Worm (Caenorhabditis elegans) whole organism, young adult: Measurements from ENCODE around the gene ced-2.
"Not testable (repeated sequence)": the region's sequence is repeated elsewhere in the genome, so short reads cannot be mapped to it uniquely, and the experiment has no call there.

Source experiments
- B0261.1 ChIP-seq: sonication (generic microtip); optimal IDR thresholded peaks from 2 replicates; lab custom pipeline; 2016; ENCODE audit warnings: mild to moderate bottlenecking, missing genetic modification characterization, moderate library complexity, missing compliant biosample characterization
- B0336.3 ChIP-seq: fragments of 200-800 bp; sonication (Bioruptor generic); IDR thresholded peaks from 2 replicates; pipeline ENCODE4 v1.3.6; 2022; ENCODE audit warnings: missing genetic modification characterization, missing compliant biosample characterization
- F23B12.7 ChIP-seq: sonication (generic microtip); optimal IDR thresholded peaks from 2 replicates; lab custom pipeline; 2017; ENCODE audit warnings: missing genetic modification characterization, mild to moderate bottlenecking, missing compliant biosample characterization, antibody characterized with exemption, moderate library complexity; ENCODE audit not compliant: insufficient read depth
- F49E8.2 ChIP-seq: sonication (generic microtip); optimal IDR thresholded peaks from 3 replicates; lab custom pipeline; 2017; ENCODE audit warnings: missing genetic modification characterization, mild to moderate bottlenecking, missing compliant biosample characterization, antibody characterized with exemption, moderate library complexity; ENCODE audit not compliant: insufficient read depth
- F57A8.1 ChIP-seq: fragments of 200-800 bp; sonication (Bioruptor generic); optimal IDR thresholded peaks from 2 replicates; lab custom pipeline; 2018; ENCODE audit warnings: mild to moderate bottlenecking, missing genetic modification characterization, moderate library complexity, missing compliant biosample characterization
- F57C9.4 ChIP-seq: sonication (generic microtip); optimal IDR thresholded peaks from 2 replicates; lab custom pipeline; 2017; ENCODE audit warnings: mild to moderate bottlenecking, missing genetic modification characterization, missing compliant biosample characterization
- Y53F4B.3 ChIP-seq: fragments of 200-800 bp; sonication (Bioruptor generic); IDR thresholded peaks from 2 replicates; pipeline ENCODE4 v1.3.6; 2022; ENCODE audit warnings: missing genetic modification reagents, missing genetic modification characterization, missing compliant biosample characterization
- Y53G8AR.9 ChIP-seq: fragments of 200-800 bp; sonication (Bioruptor generic); conservative IDR thresholded peaks from 2 replicates; pipeline ENCODE4 v1.3.6; 2022; ENCODE audit warnings: missing genetic modification reagents, missing genetic modification characterization, missing compliant biosample characterization
- Y56A3A.18 ChIP-seq: fragments of 200-800 bp; sonication (Bioruptor generic); IDR thresholded peaks from 2 replicates; pipeline ENCODE4 v1.3.6; 2022; ENCODE audit warnings: missing genetic modification reagents, missing genetic modification characterization, missing compliant biosample characterization
- Y95B8A.8 ChIP-seq: fragments of 200-800 bp; sonication (Bioruptor generic); IDR thresholded peaks from 2 replicates; pipeline ENCODE4 v1.3.6; 2022; ENCODE audit warnings: missing genetic modification reagents, missing genetic modification characterization, missing compliant biosample characterization
- aptf-2 ChIP-seq: fragments of 200-800 bp; sonication (Bioruptor generic); conservative IDR thresholded peaks from 2 replicates; pipeline ENCODE4 v1.3.6; 2022; ENCODE audit warnings: missing genetic modification reagents, missing genetic modification characterization, missing compliant biosample characterization
- atf-7 ChIP-seq: sonication (generic microtip); optimal IDR thresholded peaks from 2 replicates; lab custom pipeline; 2017; ENCODE audit warnings: mild to moderate bottlenecking, missing genetic modification characterization, missing compliant biosample characterization
- attf-5 ChIP-seq: fragments of 200-800 bp; sonication (Bioruptor generic); optimal IDR thresholded peaks from 2 replicates; lab custom pipeline; 2018; ENCODE audit warnings: mild to moderate bottlenecking, missing genetic modification characterization, missing compliant biosample characterization
- bed-2 ChIP-seq: fragments of 200-800 bp; sonication (Bioruptor generic); IDR thresholded peaks from 2 replicates; pipeline ENCODE4 v1.3.6; 2022; ENCODE audit warnings: missing genetic modification reagents, missing genetic modification characterization, missing compliant biosample characterization
- ceh-27 ChIP-seq: fragments of 200-800 bp; sonication (Bioruptor generic); optimal IDR thresholded peaks from 2 replicates; lab custom pipeline; 2018; ENCODE audit warnings: mild to moderate bottlenecking, missing genetic modification characterization, moderate library complexity, missing compliant biosample characterization
- ceh-91 ChIP-seq: fragments of 200-800 bp; sonication (Bioruptor generic); IDR thresholded peaks from 2 replicates; pipeline ENCODE4 v1.3.6; 2022; ENCODE audit warnings: missing genetic modification reagents, missing genetic modification characterization, missing compliant biosample characterization
- dpff-1 ChIP-seq: sonication (generic microtip); optimal IDR thresholded peaks from 2 replicates; lab custom pipeline; 2017; ENCODE audit warnings: mild to moderate bottlenecking, missing genetic modification characterization, missing compliant biosample characterization
- egl-44 ChIP-seq: fragments of 200-800 bp; sonication (Bioruptor generic); IDR thresholded peaks from 2 replicates; pipeline ENCODE4 v1.3.6; 2022; ENCODE audit warnings: missing genetic modification reagents, missing genetic modification characterization, missing compliant biosample characterization
- ekl-4 ChIP-seq: fragments of 200-800 bp; sonication (Bioruptor generic); IDR thresholded peaks from 2 replicates; pipeline ENCODE4 v1.3.6; 2022; ENCODE audit warnings: missing genetic modification reagents, missing genetic modification characterization, missing compliant biosample characterization
- him-1 ChIP-seq: sonication (generic microtip); optimal IDR thresholded peaks from 2 replicates; lab custom pipeline; 2016; ENCODE audit warnings: missing genotype, missing genetic modification reagents, missing genetic modification characterization, missing compliant biosample characterization
- hrde-1 ChIP-seq: sonication (generic microtip); optimal IDR thresholded peaks from 2 replicates; lab custom pipeline; 2016; ENCODE audit warnings: missing genetic modification characterization, mild to moderate bottlenecking, missing compliant biosample characterization, moderate library complexity, missing genotype, missing genetic modification reagents, borderline replicate concordance
- let-607 ChIP-seq, 2 experiments: fragments of 200-800 bp in 1 of 2; sonication (Bioruptor generic) in 1 of 2; sonication (generic microtip) in 1 of 2; optimal IDR thresholded peaks; 2 replicates each; lab custom pipeline; 2016 to 2018; ENCODE audit warnings: mild to moderate bottlenecking in 2 of 2, missing compliant biosample characterization in 2 of 2, missing genetic modification characterization in 2 of 2, moderate library complexity in 2 of 2, missing genotype in 1 of 2
- lin-40 ChIP-seq: sonication (generic microtip); optimal IDR thresholded peaks from 2 replicates; lab custom pipeline; 2016; ENCODE audit warnings: missing genetic modification characterization, mild to moderate bottlenecking, missing compliant biosample characterization, missing genotype, missing genetic modification reagents
- lsl-1 ChIP-seq: fragments of 200-800 bp; sonication (Bioruptor generic); optimal IDR thresholded peaks from 2 replicates; lab custom pipeline; 2018; ENCODE audit warnings: mild to moderate bottlenecking, missing genetic modification characterization, moderate library complexity, missing compliant biosample characterization
- lsy-27 ChIP-seq: sonication (generic microtip); optimal IDR thresholded peaks from 2 replicates; lab custom pipeline; 2017; ENCODE audit warnings: missing genetic modification characterization, mild to moderate bottlenecking, missing compliant biosample characterization, antibody characterized with exemption, missing genotype, borderline replicate concordance; ENCODE audit not compliant: insufficient read depth
- madf-6 ChIP-seq: fragments of 200-800 bp; sonication (Bioruptor generic); IDR thresholded peaks from 2 replicates; pipeline ENCODE4 v1.3.6; 2022; ENCODE audit warnings: missing genetic modification reagents, missing genetic modification characterization, missing compliant biosample characterization
- mel-28 ChIP-seq: sonication (generic microtip); optimal IDR thresholded peaks from 2 replicates; lab custom pipeline; 2016; ENCODE audit warnings: borderline replicate concordance, mild to moderate bottlenecking, missing genetic modification characterization, missing compliant biosample characterization
- mxl-1 ChIP-seq: sonication (generic microtip); optimal IDR thresholded peaks from 2 replicates; lab custom pipeline; 2016; ENCODE audit warnings: missing genetic modification characterization, missing compliant biosample characterization
- nfya-2 ChIP-seq: fragments of 200-800 bp; sonication (Bioruptor generic); IDR thresholded peaks from 2 replicates; pipeline ENCODE4 v1.3.6; 2022; ENCODE audit warnings: missing genetic modification reagents, missing genetic modification characterization, missing compliant biosample characterization
- nfyb-1 ChIP-seq: fragments of 200-800 bp; sonication (Bioruptor generic); IDR thresholded peaks from 2 replicates; pipeline ENCODE4 v1.3.6; 2022; ENCODE audit warnings: missing genetic modification reagents, missing genetic modification characterization, missing compliant biosample characterization
- nhr-120 ChIP-seq: fragments of 200-800 bp; sonication (Bioruptor generic); IDR thresholded peaks from 2 replicates; pipeline ENCODE4 v1.3.6; 2022; ENCODE audit warnings: missing genetic modification characterization, missing compliant biosample characterization
- nhr-27 ChIP-seq: fragments of 200-800 bp; sonication (Bioruptor generic); optimal IDR thresholded peaks from 2 replicates; lab custom pipeline; 2018; ENCODE audit warnings: mild to moderate bottlenecking, missing genetic modification characterization, moderate library complexity, missing compliant biosample characterization
- nhr-80 ChIP-seq: sonication (generic microtip); optimal IDR thresholded peaks from 2 replicates; lab custom pipeline; 2016; ENCODE audit warnings: missing genetic modification characterization, missing compliant biosample characterization
- pbrm-1 ChIP-seq: fragments of 200-800 bp; sonication (Bioruptor generic); IDR thresholded peaks from 2 replicates; pipeline ENCODE4 v1.3.6; 2022; ENCODE audit warnings: missing genetic modification reagents, missing genetic modification characterization, missing compliant biosample characterization
- pha-4 ChIP-seq: fragments of 150-350 bp; sonication (generic microtip); optimal IDR thresholded peaks from 2 replicates; lab custom pipeline; 2014; ENCODE audit warnings: missing biosample characterization, missing genetic modification reagents, missing genetic modification characterization
- rec-8 ChIP-seq, 2 experiments: sonication (generic microtip); optimal IDR thresholded peaks; 2 replicates each; lab custom pipeline; 2016; ENCODE audit warnings: mild to moderate bottlenecking in 2 of 2, missing genetic modification characterization in 2 of 2, missing genetic modification reagents in 2 of 2, missing genotype in 2 of 2, missing biosample characterization in 1 of 2, missing compliant biosample characterization in 1 of 2, moderate library complexity in 1 of 2
- rpc-1 ChIP-seq, 2 experiments: fragments of 150-350 bp in 1 of 2; sonication (generic microtip) in 1 of 2; optimal IDR thresholded peaks; 2 replicates each; lab custom pipeline; 2014 to 2018; ENCODE audit warnings: missing biosample characterization in 1 of 2, missing genetic modification characterization in 1 of 2, missing genetic modification reagents in 1 of 2, missing genotype in 1 of 2
- sea-2 ChIP-seq: fragments of 200-800 bp; sonication (Bioruptor generic); IDR thresholded peaks from 2 replicates; pipeline ENCODE4 v1.3.6; 2022; ENCODE audit warnings: missing genetic modification characterization, missing compliant biosample characterization
- snpc-1.1 ChIP-seq: sonication (generic microtip); optimal IDR thresholded peaks from 2 replicates; lab custom pipeline; 2017; ENCODE audit warnings: missing genetic modification characterization, mild to moderate bottlenecking, missing compliant biosample characterization, antibody characterized with exemption, moderate library complexity, missing genotype, missing genetic modification reagents; ENCODE audit not compliant: insufficient read depth
- tbp1 ChIP-seq: fragments of 200-800 bp; sonication (Bioruptor generic); optimal IDR thresholded peaks from 2 replicates; lab custom pipeline; 2018; ENCODE audit warnings: mild to moderate bottlenecking, missing genetic modification characterization, missing compliant biosample characterization
- ztf-18 ChIP-seq: sonication (generic microtip); optimal IDR thresholded peaks from 2 replicates; lab custom pipeline; 2016; ENCODE audit warnings: missing genotype, mild to moderate bottlenecking, missing genetic modification characterization, missing compliant biosample characterization
- ztf-25 ChIP-seq: fragments of 200-800 bp; sonication (Bioruptor generic); IDR thresholded peaks from 2 replicates; pipeline ENCODE4 v1.3.6; 2022; ENCODE audit warnings: missing genetic modification reagents, missing genetic modification characterization, missing compliant biosample characterization
- ztf-26 ChIP-seq: sonication (generic microtip); optimal IDR thresholded peaks from 2 replicates; lab custom pipeline; 2017; ENCODE audit warnings: missing genetic modification characterization, missing compliant biosample characterization
- ztf-6 ChIP-seq: fragments of 200-800 bp; sonication (Bioruptor generic); IDR thresholded peaks from 2 replicates; pipeline ENCODE4 v1.3.6; 2022; ENCODE audit warnings: missing genetic modification reagents, missing genetic modification characterization, missing compliant biosample characterization

The ced-2 gene

DNA sequence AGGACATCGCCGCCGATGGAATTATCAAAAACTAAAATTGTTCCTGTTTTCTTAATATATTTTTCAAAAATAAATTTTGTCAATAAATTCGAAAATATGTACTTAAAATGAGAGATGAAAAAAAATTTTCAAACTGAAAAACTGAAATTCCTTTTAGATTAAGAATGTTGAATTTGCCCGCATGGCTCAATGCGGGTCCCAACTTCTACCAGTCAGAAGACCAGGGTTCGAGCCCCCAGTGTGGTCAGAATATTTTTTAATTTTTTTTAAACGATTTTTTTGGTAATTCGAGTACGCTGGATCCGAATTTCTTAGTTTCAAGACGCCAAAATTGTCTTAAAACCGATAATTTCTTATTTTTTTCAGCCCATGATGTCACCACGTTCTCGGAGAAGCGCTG, 40.2 kb downstream of the ced-2 start (continued):
- no peak for TF ChIP-seq ceh-27
- no peak for TF ChIP-seq F49E8.2 (tag; lab: Kevin White, UChicago)
- TF ChIP-seq mel-28 (tag; lab: Kevin White, UChicago): no peak
- TF ChIP-seq mxl-1 (tag; lab: Kevin White, UChicago): no peak
- peak; percentile 61 for TF ChIP-seq tbp1 (GFP tag; lab: Kevin White, UChicago)
- no peak for TF ChIP-seq snpc-1.1 (tag; lab: Kevin White, UChicago)
- no peak for TF ChIP-seq lin-40
- no peak for TF ChIP-seq nhr-120 (GFP tag; lab: Robert Waterston, UW)
- TF ChIP-seq Y95B8A.8: no peak
- no peak for TF ChIP-seq ztf-25
- no peak for TF ChIP-seq bed-2 (GFP tag; lab: Robert Waterston, UW)
- TF ChIP-seq B0336.3 (GFP tag; lab: Robert Waterston, UW): no peak
- no peak for TF ChIP-seq Y56A3A.18 (GFP tag; lab: Robert Waterston, UW)
- peak; percentile 40; the same call in 1 of the 2 replicates for TF ChIP-seq pbrm-1 (GFP tag; lab: Robert Waterston, UW)
- no peak for TF ChIP-seq hrde-1
- TF ChIP-seq rpc-1 (optimal IDR thresholded peaks at IDR 0.05; lab: Kevin White, UChicago): no peak
- TF ChIP-seq rpc-1 (tag; optimal IDR thresholded peaks at IDR 0.05; lab: Kevin White, UChicago): peak; percentile 59
- TF ChIP-seq aptf-2 (GFP tag; lab: Robert Waterston, UW): no peak
- TF ChIP-seq Y53F4B.3 (GFP tag; lab: Robert Waterston, UW): no peak
- TF ChIP-seq nfyb-1 (GFP tag; lab: Robert Waterston, UW): peak; percentile 61; the same call in 1 of the 2 replicates
- no peak for TF ChIP-seq Y53G8AR.9 (GFP tag; lab: Robert Waterston, UW)
- no peak for TF ChIP-seq ekl-4 (GFP tag; lab: Robert Waterston, UW)
- TF ChIP-seq him-1 (tag; lab: Kevin White, UChicago): peak; percentile 27
- TF ChIP-seq nhr-27: no peak
- TF ChIP-seq lsl-1 (GFP tag; lab: Kevin White, UChicago): no peak
- TF ChIP-seq ceh-91 (GFP tag; lab: Robert Waterston, UW): no peak
- TF ChIP-seq ztf-26 (tag; lab: Kevin White, UChicago): no peak
- no peak for TF ChIP-seq rec-8 (tag; optimal IDR thresholded peaks at IDR 0.05; lab: Kevin White, UChicago)

DNA sequence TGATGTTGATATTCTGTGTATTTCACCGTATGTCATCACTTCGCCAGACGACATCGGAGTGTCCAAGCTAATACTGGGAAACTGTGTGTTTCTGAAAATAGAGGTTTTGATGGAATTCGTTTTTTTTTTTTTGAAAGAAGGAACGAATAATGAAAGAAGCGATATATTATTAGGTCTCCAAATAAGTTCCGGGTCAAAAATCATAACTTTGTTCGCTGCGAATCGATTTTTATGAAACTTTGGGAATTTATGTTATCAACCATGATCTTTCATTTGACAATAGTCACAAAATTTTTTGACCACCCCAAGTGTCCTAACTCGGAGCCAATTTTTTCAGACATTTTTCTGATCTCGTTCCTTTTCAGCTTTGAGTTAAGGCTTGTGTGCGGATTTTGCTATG, 48.1 kb downstream of the ced-2 start, which contains the start of gene nhr-274:
TSS of gene nhr-274 (minus strand) at position 101 of the 400 bp plus-strand sequence.
- TF ChIP-seq F57C9.4 (tag; lab: Kevin White, UChicago); F57A8.1; pha-4: not testable (repeated sequence)

DNA sequence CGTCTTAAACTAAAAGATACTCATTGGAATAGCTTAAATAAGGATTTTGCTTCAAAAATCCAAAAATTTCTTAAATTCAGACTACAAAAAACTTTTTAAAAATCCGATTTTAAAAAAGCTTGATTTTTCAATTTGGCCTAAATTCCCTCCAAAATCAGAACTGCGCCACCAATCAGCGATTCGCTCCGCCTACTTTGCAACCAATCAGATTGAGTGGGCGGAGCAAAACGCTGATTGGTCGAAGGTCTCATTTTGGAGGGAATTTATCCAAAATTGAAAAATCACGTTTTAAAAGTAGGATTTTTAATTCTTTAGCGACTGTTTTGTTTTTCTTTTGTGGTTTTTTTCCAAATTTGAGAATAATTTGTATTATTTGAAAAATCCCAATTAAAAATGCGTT, 52.2 kb downstream of the ced-2 start:
- TF ChIP-seq nfyb-1 (GFP tag; lab: Robert Waterston, UW): 0 out of 2 replicates have a peak, but pooled peaks have one; percentile 21
- TF ChIP-seq atf-7 (tag; lab: Kevin White, UChicago): no peak

- TF ChIP-seq sea-2 (no peak), ekl-4 (GFP tag; lab: Robert Waterston, UW) (no peak), nhr-80 (tag; lab: Kevin White, UChicago) (peak; percentile 66), let-607 (tag; optimal IDR thresholded peaks at IDR 0.05; lab: Kevin White, UChicago) (no peak), F23B12.7 (tag; lab: Kevin White, UChicago) (peak; percentile 49), dpff-1 (no peak), ztf-18 (tag; lab: Kevin White, UChicago) (no peak), attf-5 (GFP tag; lab: Kevin White, UChicago) (peak; percentile 42), egl-44 (GFP tag; lab: Robert Waterston, UW) (0 out of 2 replicates have a peak, but pooled peaks have one; percentile 14), B0261.1 (no peak), nfya-2 (GFP tag; lab: Robert Waterston, UW) (no peak), lsy-27 (tag; lab: Kevin White, UChicago) (no peak), madf-6 (no peak), nhr-27 (no peak), ztf-6 (no peak)
Observed at ce11 chrIV:1649794-1650193, 52.7 kb downstream of the ced-2 start.
